Fruit fly (Drosophila melanogaster): ENCODE results near the gene GILT3.

DNA sequence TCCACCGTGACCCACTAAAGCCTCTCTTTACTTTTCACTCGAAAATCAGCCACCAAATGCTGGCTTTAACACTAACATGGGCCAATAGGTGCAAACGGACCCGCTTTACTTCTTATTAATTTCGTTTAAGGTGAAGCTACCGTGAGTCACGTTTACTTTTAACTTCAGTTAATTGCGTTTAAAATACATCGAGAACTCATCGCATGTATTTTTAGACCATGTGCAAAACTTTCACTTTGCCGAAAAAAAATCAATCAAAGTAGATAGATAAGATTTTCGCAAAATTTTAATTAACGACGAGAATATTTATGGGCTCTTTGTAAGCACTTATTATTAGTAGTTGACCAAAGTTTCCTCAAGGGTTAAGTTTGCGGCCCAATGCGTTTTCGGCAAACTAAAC is 2.8 kb upstream of the GILT3 start:
- TF ChIP-seq CG13204 (GFP tag; optimal IDR thresholded peaks at IDR 0.05) (no peak), CG12605 (GFP tag; IDR thresholded peaks at IDR 0.05) (no peak), CG14655 (GFP tag; optimal IDR thresholded peaks at IDR 0.05) (no peak), CG8301 (tag; optimal IDR thresholded peaks at IDR 0.05) (no peak), fd96Ca (GFP tag; IDR thresholded peaks at IDR 0.05) (no peak), CG15710 (tag; optimal IDR thresholded peaks at IDR 0.05) (no peak), gl (tag; optimal IDR thresholded peaks at IDR 0.05) (no peak), CG8159 (tag; optimal IDR thresholded peaks at IDR 0.05) (no peak), D1 (tag; optimal IDR thresholded peaks at IDR 0.05) (no peak), CG34367 (tag; optimal IDR thresholded peaks at IDR 0.05) (no peak)
